Fruit fly (Drosophila melanogaster) whole organism, adult: Measurements from ENCODE around the gene CG31088.

Experiments
- cnc ChIP-seq, 2 experiments: fragments of >200 bp; optimal IDR thresholded peaks; 2 replicates each; lab custom pipeline; 2017
- pad ChIP-seq: fragments of 200-800 bp; sonication (Bioruptor generic); optimal IDR thresholded peaks from 3 replicates; lab custom pipeline; 2017; ENCODE audit warnings: missing biosample characterization, missing genetic modification characterization, mild to moderate bottlenecking, moderate library complexity, missing genetic modification reagents

- TF ChIP-seq pad: no peak
- no peak for TF ChIP-seq cnc (optimal IDR thresholded peaks at IDR 0.05; lab: Kevin White, UChicago)
Measured at dm6 chr3R:15975170-15975569, 24.4 kb upstream of the CG31088 start.
